Worm (Caenorhabditis elegans) whole organism, mixed stage, embryonic: ENCODE data around the gene svop-1.

Source experiments
- ces-1 ChIP-seq: fragments of 150-350 bp; optimal IDR thresholded peaks from 2 replicates; lab custom pipeline; 2014; ENCODE audit warnings: missing biosample characterization, missing genetic modification reagents, missing genetic modification characterization
- lin-13 ChIP-seq: fragments of 150-350 bp; optimal IDR thresholded peaks from 2 replicates; lab custom pipeline; 2014; ENCODE audit warnings: missing biosample characterization, missing genetic modification characterization
- nhr-12 ChIP-seq: fragments of 150-350 bp; optimal IDR thresholded peaks from 2 replicates; lab custom pipeline; 2014; ENCODE audit warnings: missing biosample characterization, missing genetic modification characterization
- nhr-237 ChIP-seq: fragments of 150-350 bp; optimal IDR thresholded peaks from 2 replicates; lab custom pipeline; 2014; ENCODE audit warnings: missing biosample characterization, missing genetic modification characterization
- nhr-28 ChIP-seq: fragments of 150-350 bp; optimal IDR thresholded peaks from 2 replicates; lab custom pipeline; 2014; ENCODE audit warnings: missing biosample characterization, missing genetic modification characterization

DNA sequence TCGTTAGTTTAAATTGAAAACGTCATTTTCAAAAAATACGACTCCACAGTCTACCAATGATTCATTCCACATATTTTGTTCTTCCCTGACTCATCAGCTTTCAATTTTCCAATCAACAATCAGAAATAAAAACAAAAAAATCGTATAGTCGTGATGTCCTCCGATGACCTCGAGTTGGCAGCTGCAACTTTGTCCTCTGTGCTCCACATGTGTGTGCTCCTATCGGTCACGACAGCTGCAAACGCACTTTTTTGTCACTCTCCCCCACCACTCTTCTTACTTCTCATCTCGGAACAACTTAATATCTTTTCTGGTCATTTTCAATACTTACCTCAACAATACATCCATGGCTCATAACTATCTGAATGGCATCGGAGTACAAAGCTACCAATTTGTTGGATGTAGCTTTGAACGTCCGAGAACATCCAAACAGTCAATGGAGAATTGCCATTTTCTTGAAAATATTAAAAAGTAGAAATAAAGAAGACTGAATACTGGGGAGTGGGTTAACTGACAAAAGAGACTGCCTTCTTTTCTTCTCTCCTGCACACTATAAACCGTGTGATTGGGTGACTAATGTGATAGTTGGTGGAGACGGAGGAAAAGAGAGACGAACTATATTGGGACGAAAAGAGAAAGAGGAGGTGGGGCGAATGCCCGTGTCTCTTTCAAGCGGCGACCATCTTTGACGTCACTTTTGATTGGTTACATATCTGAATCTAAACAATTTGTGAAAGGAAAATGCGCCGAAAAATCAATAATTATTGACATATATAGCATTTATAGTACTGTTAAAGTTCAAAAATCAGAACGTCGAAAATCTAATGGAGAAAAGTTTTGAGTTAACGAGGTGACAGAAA, 18.1 kb downstream of the svop-1 start:
- TF ChIP-seq nhr-237 (no peak), lin-13 (tag; lab: Kevin White, UChicago) (no peak), nhr-28 (tag; lab: Kevin White, UChicago) (no peak), ces-1 (GFP tag; lab: Kevin White, UChicago) (no peak), nhr-12 (no peak)
